Worm (Caenorhabditis elegans) whole organism, early embryonic: Measurements from ENCODE around the gene clh-6.

ENCODE experiments used
- aly-1 ChIP-seq: sonication (generic microtip); optimal IDR thresholded peaks from 2 replicates; lab custom pipeline; 2016; ENCODE audit warnings: missing genetic modification characterization, missing compliant biosample characterization
- ama-1 ChIP-seq: fragments of 150-350 bp; optimal IDR thresholded peaks from 2 replicates; lab custom pipeline; 2014
- ceh-36 ChIP-seq: sonication (generic microtip); optimal IDR thresholded peaks from 2 replicates; lab custom pipeline; 2016; ENCODE audit warnings: missing genetic modification characterization, inconsistent platforms, missing compliant biosample characterization
- ets-7 ChIP-seq: sonication (generic microtip); optimal IDR thresholded peaks from 2 replicates; lab custom pipeline; 2016; ENCODE audit warnings: missing genotype, missing genetic modification characterization, missing compliant biosample characterization
- flt-1 ChIP-seq: fragments of 200-800 bp; sonication (Bioruptor generic); IDR thresholded peaks from 2 replicates; pipeline ENCODE4 v1.3.6; 2022; ENCODE audit warnings: missing genetic modification characterization, missing compliant biosample characterization
- hmbx-1 ChIP-seq: sonication (generic microtip); optimal IDR thresholded peaks from 2 replicates; lab custom pipeline; 2016; ENCODE audit warnings: mild to moderate bottlenecking, missing genetic modification characterization, missing compliant biosample characterization
- hmg-4 ChIP-seq: fragments of 200-800 bp; sonication (Bioruptor generic); optimal IDR thresholded peaks from 2 replicates; lab custom pipeline; 2018; ENCODE audit warnings: mild to moderate bottlenecking, missing genetic modification characterization, missing compliant biosample characterization
- hnd-1 ChIP-seq: sonication (generic microtip); optimal IDR thresholded peaks from 2 replicates; lab custom pipeline; 2016; ENCODE audit warnings: missing genetic modification characterization, missing compliant biosample characterization
- scrt-1 ChIP-seq: fragments of 200-800 bp; sonication (Bioruptor generic); IDR thresholded peaks from 2 replicates; pipeline ENCODE4 v1.3.6; 2022; ENCODE audit warnings: missing genetic modification characterization, missing compliant biosample characterization
- sea-1 ChIP-seq: fragments of 200-800 bp; sonication (Bioruptor generic); conservative IDR thresholded peaks from 2 replicates; pipeline ENCODE4 v1.3.6; 2022; ENCODE audit warnings: missing genetic modification characterization, missing compliant biosample characterization
- tbx-37 ChIP-seq: fragments of 200-800 bp; sonication (Bioruptor generic); conservative IDR thresholded peaks from 2 replicates; pipeline ENCODE4 v1.3.6; 2022; ENCODE audit warnings: missing genetic modification reagents, missing genetic modification characterization, missing compliant biosample characterization
- tra-4 ChIP-seq: sonication (generic microtip); optimal IDR thresholded peaks from 2 replicates; lab custom pipeline; 2017; ENCODE audit warnings: missing genetic modification characterization, missing compliant biosample characterization

DNA sequence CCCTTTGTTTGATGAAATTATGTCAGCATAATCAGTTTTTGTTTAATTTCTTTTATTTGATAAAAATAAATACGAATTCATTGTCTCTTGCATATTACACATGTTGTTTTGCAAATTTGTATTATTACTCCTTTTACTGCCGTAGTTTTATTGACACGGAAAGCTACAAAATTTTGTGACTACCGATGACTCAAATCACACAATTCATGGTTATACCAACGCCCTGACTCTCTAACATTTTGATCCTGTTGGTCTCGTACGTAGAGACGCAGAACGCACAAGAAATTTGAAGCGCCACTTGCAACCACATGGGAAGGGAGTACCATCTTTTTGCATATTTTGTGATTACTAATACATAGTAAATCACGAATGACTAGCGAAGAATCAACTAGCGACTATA is 32.7 kb upstream of the clh-6 start, which contains the start of gene nhr-207:
- TF ChIP-seq ets-7 (no peak), ama-1 (lab: Kevin White, UChicago) (no peak), hnd-1 (tag; lab: Kevin White, UChicago) (no peak), flt-1 (no peak), sea-1 (GFP tag; lab: Robert Waterston, UW) (no peak), hmbx-1 (tag; lab: Kevin White, UChicago) (no peak), tra-4 (tag; lab: Kevin White, UChicago) (no peak), scrt-1 (GFP tag; lab: Robert Waterston, UW) (no peak), aly-1 (no peak), hmg-4 (GFP tag; lab: Kevin White, UChicago) (no peak), tbx-37 (GFP tag; lab: Robert Waterston, UW) (no peak), ceh-36 (no peak)
